Worm (Caenorhabditis elegans) whole organism, young adult: Measurements from ENCODE around the gene Y37D8A.8.

Experiments used
- snpc-4 ChIP-seq, 5 experiments: fragments of 150-350 bp in 1 of 5; sonication (generic microtip) in 4 of 5; optimal IDR thresholded peaks; 2 replicates each; lab custom pipeline; 2014 to 2018; ENCODE audit warnings: missing genetic modification characterization in 5 of 5, missing biosample characterization in 3 of 5, antibody characterized with exemption in 2 of 5, mild to moderate bottlenecking in 2 of 5, missing compliant biosample characterization in 2 of 5, missing genotype in 2 of 5, moderate library complexity in 2 of 5, missing genetic modification reagents in 1 of 5
- ztf-28 ChIP-seq: fragments of 200-800 bp; sonication (Bioruptor generic); IDR thresholded peaks from 2 replicates; pipeline ENCODE4 v1.3.6; 2022; ENCODE audit warnings: missing genetic modification reagents, missing genetic modification characterization, missing compliant biosample characterization

- TF ChIP-seq snpc-4 (GFP tag; optimal IDR thresholded peaks at IDR 0.05; lab: Kevin White, UChicago) (no peak), snpc-4 (tag; optimal IDR thresholded peaks at IDR 0.05; lab: Kevin White, UChicago) (no peak), ztf-28 (GFP tag; lab: Robert Waterston, UW) (no peak)
Observed at ce11 chrIII:12819148-12819547, 45.6 kb upstream of the Y37D8A.8 start.
